Fruit fly (Drosophila melanogaster) whole organism, prepupa: ENCODE data around the gene lark.

ENCODE experiments used
- Blimp-1 ChIP-seq: fragments of 200-800 bp; sonication (Bioruptor generic); optimal IDR thresholded peaks from 3 replicates; lab custom pipeline; 2017; ENCODE audit warnings: missing biosample characterization, missing genetic modification characterization, mild to moderate bottlenecking, moderate library complexity, missing genetic modification reagents
- CG10631 ChIP-seq: fragments of 200-800 bp; sonication (Bioruptor generic); optimal IDR thresholded peaks from 2 replicates; lab custom pipeline; 2016; ENCODE audit warnings: missing biosample characterization, missing genetic modification characterization
- CG10669 ChIP-seq: fragments of 200-800 bp; sonication (Bioruptor generic); optimal IDR thresholded peaks from 3 replicates; lab custom pipeline; 2018; ENCODE audit warnings: missing biosample characterization, mild to moderate bottlenecking, missing genetic modification characterization, moderate library complexity
- CG11294 ChIP-seq: fragments of 200-800 bp; sonication (Bioruptor generic); IDR thresholded peaks from 2 replicates; pipeline ENCODE4 v1.3.6; 2022; ENCODE audit warnings: missing biosample characterization, missing genetic modification characterization
- CG11902 ChIP-seq: fragments of 200-800 bp; sonication (Bioruptor generic); optimal IDR thresholded peaks from 3 replicates; lab custom pipeline; 2016; ENCODE audit warnings: missing biosample characterization, missing genetic modification characterization
- CG15336 ChIP-seq: fragments of 200-800 bp; sonication (Bioruptor generic); IDR thresholded peaks from 2 replicates; pipeline ENCODE4 v1.3.6; 2022; ENCODE audit warnings: missing biosample characterization, missing genetic modification characterization
- CG1621 ChIP-seq: fragments of 200-800 bp; sonication (Bioruptor generic); optimal IDR thresholded peaks from 3 replicates; lab custom pipeline; 2018; ENCODE audit warnings: missing biosample characterization, mild to moderate bottlenecking, missing genetic modification characterization
- CG3032 ChIP-seq: fragments of 200-800 bp; optimal IDR thresholded peaks from 2 replicates; lab custom pipeline; 2019; ENCODE audit warnings: missing biosample characterization, mild to moderate bottlenecking, missing genetic modification characterization, moderate library complexity
- CG31627 ChIP-seq: fragments of 200-800 bp; sonication (Bioruptor generic); optimal IDR thresholded peaks from 3 replicates; lab custom pipeline; 2016; ENCODE audit warnings: missing biosample characterization, missing genetic modification characterization
- CG32006 ChIP-seq: fragments of 200-800 bp; sonication (Bioruptor generic); optimal IDR thresholded peaks from 3 replicates; lab custom pipeline; 2017; ENCODE audit warnings: missing biosample characterization, mild to moderate bottlenecking, missing genetic modification characterization
- CG34406 ChIP-seq: fragments of 200-800 bp; sonication (Bioruptor generic); optimal IDR thresholded peaks from 3 replicates; lab custom pipeline; 2016; ENCODE audit warnings: missing biosample characterization, missing genetic modification characterization
- CG3919 ChIP-seq: fragments of 200-800 bp; sonication (Bioruptor generic); optimal IDR thresholded peaks from 3 replicates; lab custom pipeline; 2016; ENCODE audit warnings: missing biosample characterization, missing genetic modification characterization
- CG4318 ChIP-seq: fragments of 200-800 bp; sonication (Bioruptor generic); optimal IDR thresholded peaks from 3 replicates; lab custom pipeline; 2017; ENCODE audit warnings: missing biosample characterization, mild to moderate bottlenecking, missing genetic modification characterization
- CG6163 ChIP-seq: fragments of 200-800 bp; sonication (Bioruptor generic); IDR thresholded peaks from 3 replicates; pipeline ENCODE4 v1.3.6; 2022; ENCODE audit warnings: missing biosample characterization, missing genetic modification characterization
- CG6276 ChIP-seq: fragments of 200-800 bp; sonication (Bioruptor generic); optimal IDR thresholded peaks from 2 replicates; lab custom pipeline; 2017; ENCODE audit warnings: missing biosample characterization, mild to moderate bottlenecking, missing genetic modification characterization
- CG6792 ChIP-seq: fragments of 200-800 bp; sonication (Bioruptor generic); optimal IDR thresholded peaks from 3 replicates; lab custom pipeline; 2016; ENCODE audit warnings: missing biosample characterization, missing genetic modification characterization
- CG6808 ChIP-seq: fragments of 200-800 bp; sonication (Bioruptor generic); optimal IDR thresholded peaks from 3 replicates; lab custom pipeline; 2017; ENCODE audit warnings: missing biosample characterization, missing genetic modification characterization, mild to moderate bottlenecking, moderate library complexity, missing genetic modification reagents
- CG6854 ChIP-seq: fragments of 200-800 bp; sonication (Bioruptor generic); optimal IDR thresholded peaks from 2 replicates; lab custom pipeline; 2017; ENCODE audit warnings: missing biosample characterization, mild to moderate bottlenecking, missing genetic modification characterization
- CG8119 ChIP-seq: fragments of 200-800 bp; sonication (Bioruptor generic); IDR thresholded peaks from 3 replicates; pipeline ENCODE4 v1.3.6; 2022; ENCODE audit warnings: missing biosample characterization, missing genetic modification characterization
- CG8632 ChIP-seq: fragments of 200-800 bp; sonication (Bioruptor generic); optimal IDR thresholded peaks from 3 replicates; lab custom pipeline; 2016; ENCODE audit warnings: missing biosample characterization, missing genetic modification characterization
- CG9139 ChIP-seq: fragments of 200-800 bp; sonication (Bioruptor generic); optimal IDR thresholded peaks from 3 replicates; lab custom pipeline; 2017; ENCODE audit warnings: missing biosample characterization, mild to moderate bottlenecking, missing genetic modification characterization
- Eip75B ChIP-seq: fragments of 200-800 bp; sonication (Bioruptor generic); optimal IDR thresholded peaks from 3 replicates; lab custom pipeline; 2016; ENCODE audit warnings: missing biosample characterization, missing genetic modification characterization
- Eip78C ChIP-seq: fragments of 200-800 bp; sonication (Bioruptor generic); peaks from one replicate; lab custom pipeline; 2016; ENCODE audit warnings: missing biosample characterization, missing genetic modification characterization
- Eip93F ChIP-seq: fragments of 200-800 bp; sonication (Bioruptor generic); optimal IDR thresholded peaks from 2 replicates; lab custom pipeline; 2016; ENCODE audit warnings: missing biosample characterization, mild to moderate bottlenecking, missing genetic modification characterization
- Ets21C ChIP-seq: fragments of 200-800 bp; sonication (Bioruptor generic); optimal IDR thresholded peaks from 3 replicates; lab custom pipeline; 2016; ENCODE audit warnings: missing biosample characterization, missing genetic modification characterization
- Ets96B ChIP-seq: fragments of 200-800 bp; optimal IDR thresholded peaks from 2 replicates; lab custom pipeline; 2019; ENCODE audit warnings: missing biosample characterization, mild to moderate bottlenecking, missing genetic modification characterization, moderate library complexity
- Gug ChIP-seq: fragments of 200-800 bp; sonication (Bioruptor generic); IDR thresholded peaks from 2 replicates; pipeline ENCODE4 v1.3.6; 2022; ENCODE audit warnings: missing biosample characterization, missing genetic modification characterization
- Hr38 ChIP-seq: sonication (Bioruptor generic); optimal IDR thresholded peaks from 2 replicates; lab custom pipeline; 2016; ENCODE audit warnings: missing biosample characterization, missing genetic modification characterization
- Hr39 ChIP-seq: fragments of 200-800 bp; sonication (Bioruptor generic); optimal IDR thresholded peaks from 2 replicates; lab custom pipeline; 2016; ENCODE audit warnings: missing biosample characterization, missing genetic modification characterization
- Hr4 ChIP-seq: fragments of 200-800 bp; sonication (Bioruptor generic); optimal IDR thresholded peaks from 3 replicates; lab custom pipeline; 2016; ENCODE audit warnings: missing biosample characterization, missing genetic modification characterization
- Met ChIP-seq: fragments of 200-800 bp; sonication (Bioruptor generic); optimal IDR thresholded peaks from 3 replicates; lab custom pipeline; 2016; ENCODE audit warnings: missing biosample characterization, missing genetic modification characterization
- OdsH ChIP-seq: fragments of 200-800 bp; sonication (Bioruptor generic); optimal IDR thresholded peaks from 3 replicates; lab custom pipeline; 2016; ENCODE audit warnings: missing biosample characterization, missing genetic modification characterization
- Smox ChIP-seq: fragments of 200-800 bp; sonication (Bioruptor generic); optimal IDR thresholded peaks from 3 replicates; lab custom pipeline; 2016; ENCODE audit warnings: missing biosample characterization, missing genetic modification characterization
- Sox102F ChIP-seq: fragments of 200-800 bp; sonication (Bioruptor generic); optimal IDR thresholded peaks from 2 replicates; lab custom pipeline; 2016; ENCODE audit warnings: missing biosample characterization, mild to moderate bottlenecking, missing genetic modification characterization
- Sox14 ChIP-seq: fragments of 200-800 bp; sonication (Bioruptor generic); optimal IDR thresholded peaks from 3 replicates; lab custom pipeline; 2016; ENCODE audit warnings: missing biosample characterization, missing genetic modification characterization
- Sox15 ChIP-seq: fragments of 200-800 bp; sonication (Bioruptor generic); optimal IDR thresholded peaks from 3 replicates; lab custom pipeline; 2016; ENCODE audit warnings: missing biosample characterization, missing genetic modification characterization
- achi ChIP-seq: fragments of 200-800 bp; sonication (Bioruptor generic); optimal IDR thresholded peaks from 3 replicates; lab custom pipeline; 2016; ENCODE audit warnings: missing biosample characterization, missing genetic modification characterization
- cyc ChIP-seq: fragments of 200-800 bp; sonication (Bioruptor generic); optimal IDR thresholded peaks from 3 replicates; lab custom pipeline; 2016; ENCODE audit warnings: missing biosample characterization, missing genetic modification characterization
- dsx ChIP-seq: fragments of 200-800 bp; optimal IDR thresholded peaks from 3 replicates; lab custom pipeline; 2019; ENCODE audit warnings: missing biosample characterization, mild to moderate bottlenecking, missing genetic modification characterization, moderate library complexity; ENCODE audit not compliant: poor library complexity, severe bottlenecking
- eg ChIP-seq: fragments of 200-800 bp; sonication (Bioruptor generic); IDR thresholded peaks from 3 replicates; pipeline ENCODE4 v1.3.6; 2022; ENCODE audit warnings: missing biosample characterization, missing genetic modification characterization
- esn ChIP-seq: fragments of 200-800 bp; sonication (Bioruptor generic); optimal IDR thresholded peaks from 2 replicates; lab custom pipeline; 2016; ENCODE audit warnings: missing biosample characterization, mild to moderate bottlenecking, missing genetic modification characterization, moderate library complexity
- fd59A ChIP-seq: fragments of 200-800 bp; sonication (Bioruptor generic); optimal IDR thresholded peaks from 2 replicates; lab custom pipeline; 2017; ENCODE audit warnings: missing biosample characterization, mild to moderate bottlenecking, missing genetic modification characterization, missing genetic modification reagents
- fd85E ChIP-seq: fragments of 200-800 bp; sonication (Bioruptor generic); optimal IDR thresholded peaks from 3 replicates; lab custom pipeline; 2016; ENCODE audit warnings: missing biosample characterization, missing genetic modification characterization
- fkh ChIP-seq: fragments of 200-800 bp; sonication (Bioruptor generic); optimal IDR thresholded peaks from 3 replicates; lab custom pipeline; 2017; ENCODE audit warnings: missing biosample characterization, mild to moderate bottlenecking, missing genetic modification characterization, moderate library complexity
- lz ChIP-seq: fragments of 200-800 bp; sonication (Bioruptor generic); optimal IDR thresholded peaks from 3 replicates; lab custom pipeline; 2016; ENCODE audit warnings: missing biosample characterization, missing genetic modification characterization
- net ChIP-seq: fragments of 200-800 bp; sonication (Bioruptor generic); optimal IDR thresholded peaks from 3 replicates; lab custom pipeline; 2016; ENCODE audit warnings: missing biosample characterization, missing genetic modification characterization
- pdm3 ChIP-seq: fragments of 200-800 bp; sonication (Bioruptor generic); optimal IDR thresholded peaks from 3 replicates; lab custom pipeline; 2016; ENCODE audit warnings: missing biosample characterization, missing genetic modification characterization
- salr ChIP-seq, 2 experiments: fragments of 200-800 bp; sonication (Bioruptor generic); optimal IDR thresholded peaks; 3 replicates each; lab custom pipeline; 2016 to 2018; ENCODE audit warnings: missing biosample characterization in 2 of 2, missing genetic modification characterization in 2 of 2, mild to moderate bottlenecking in 1 of 2
- ss ChIP-seq, 2 experiments: fragments of 200-800 bp; sonication (Bioruptor generic); optimal IDR thresholded peaks; 2 replicates in 1 of 2; 3 replicates in 1 of 2; lab custom pipeline; 2017 to 2018; ENCODE audit warnings: mild to moderate bottlenecking in 2 of 2, missing biosample characterization in 2 of 2, missing genetic modification characterization in 2 of 2, moderate library complexity in 1 of 2
- svp ChIP-seq: fragments of 200-800 bp; sonication (Bioruptor generic); peaks from one replicate; lab custom pipeline; 2016; ENCODE audit warnings: missing biosample characterization, missing genetic modification characterization
- topi ChIP-seq: fragments of 200-800 bp; sonication (Bioruptor generic); optimal IDR thresholded peaks from 3 replicates; lab custom pipeline; 2016; ENCODE audit warnings: missing biosample characterization, missing genetic modification characterization
- vri ChIP-seq: fragments of 200-800 bp; sonication (Bioruptor generic); optimal IDR thresholded peaks from 3 replicates; lab custom pipeline; 2016; ENCODE audit warnings: missing biosample characterization, mild to moderate bottlenecking, missing genetic modification characterization

lark gene

DNA sequence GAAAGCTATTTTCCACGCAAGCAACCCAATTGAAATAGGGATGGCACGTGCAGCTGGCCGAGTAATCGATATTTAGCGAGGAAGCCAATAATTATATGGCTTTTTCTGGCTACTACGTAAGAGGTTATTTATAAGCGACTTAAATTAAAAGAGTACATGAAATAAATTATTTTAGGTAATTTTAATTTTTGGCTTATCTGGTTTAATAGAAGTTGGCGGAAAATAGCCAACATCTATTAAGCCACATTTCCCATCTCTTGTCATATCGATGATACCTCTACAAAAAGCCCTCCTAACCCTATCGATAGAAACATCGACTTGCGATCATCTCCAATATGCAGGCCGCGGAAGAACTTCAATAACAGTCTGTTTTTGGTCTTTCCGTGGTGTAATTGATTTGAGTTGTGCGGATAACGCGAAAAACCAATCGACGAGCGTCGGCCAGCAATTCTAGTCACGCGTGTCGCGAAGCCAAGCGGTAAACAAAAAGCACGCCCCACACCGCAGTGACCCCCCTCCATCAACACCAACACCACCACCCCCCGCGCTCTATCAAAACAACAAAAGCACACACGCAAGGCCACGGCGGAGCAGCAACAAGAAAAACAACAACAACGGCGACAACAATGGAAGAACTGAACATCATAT is 9.0 kb downstream of the lark start, which contains the start of the genes Srp19 and qm:
Srp19 (minus strand) TSS at position 51 of the 648 bp plus-strand sequence.
qm (plus strand) TSS at position 330 of the 648 bp plus-strand sequence.
- TF ChIP-seq salr (GFP tag; optimal IDR thresholded peaks at IDR 0.05; lab: Kevin White, UChicago) (no peak), CG10669 (GFP tag; lab: Kevin White, UChicago) (no peak), Sox14 (GFP tag; lab: Kevin White, UChicago) (peak; percentile 41), lz (GFP tag; lab: Kevin White, UChicago) (peak; percentile 66), CG11902 (GFP tag; lab: Kevin White, UChicago) (no peak), Sox102F (GFP tag; lab: Kevin White, UChicago) (no peak), topi (GFP tag; lab: Kevin White, UChicago) (peak; percentile 38), Eip75B (GFP tag; lab: Kevin White, UChicago) (peak; percentile 54), CG3919 (GFP tag; lab: Kevin White, UChicago) (peak; percentile 38), Hr39 (GFP tag; lab: Kevin White, UChicago) (peak; percentile 31), fd59A (GFP tag; lab: Kevin White, UChicago) (no peak), pdm3 (no peak), CG8632 (GFP tag; lab: Kevin White, UChicago) (no peak), CG6163 (no peak; the same call in 2 of the 3 replicates), vri (GFP tag; lab: Kevin White, UChicago) (no peak), CG10631 (GFP tag; lab: Kevin White, UChicago) (peak; percentile 60), CG1621 (tag; lab: Kevin White, UChicago) (peak; percentile 35), Smox (GFP tag; lab: Kevin White, UChicago) (no peak), OdsH (no peak), Hr4 (GFP tag; lab: Kevin White, UChicago) (no peak), CG4318 (GFP tag; lab: Kevin White, UChicago) (no peak), esn (GFP tag; lab: Kevin White, UChicago) (peak; percentile 66), Ets96B (tag; lab: Kevin White, UChicago) (no peak), CG8119 (peak; percentile 52; the same call in 1 of the 3 replicates), Eip93F (GFP tag; lab: Kevin White, UChicago) (peak; percentile 63), CG6792 (GFP tag; lab: Kevin White, UChicago) (peak; percentile 5), CG11294 (GFP tag; lab: Robert Waterston, UW) (no peak), Met (no peak), CG3032 (peak; percentile 33), CG32006 (GFP tag; lab: Kevin White, UChicago) (peak; percentile 15), svp (GFP tag; lab: Kevin White, UChicago) (no peak), Hr38 (GFP tag; lab: Kevin White, UChicago) (no peak), Blimp-1 (GFP tag; lab: Kevin White, UChicago) (no peak), CG34406 (GFP tag; lab: Kevin White, UChicago) (no peak), CG6276 (GFP tag; lab: Kevin White, UChicago) (no peak), ss (GFP tag; optimal IDR thresholded peaks at IDR 0.05; lab: Kevin White, UChicago) (peak; percentile 67 to 90), fd85E (GFP tag; lab: Kevin White, UChicago) (no peak), fkh (GFP tag; lab: Kevin White, UChicago) (peak; percentile 74), Eip78C (peak; percentile 52), Sox15 (no peak), cyc (GFP tag; lab: Kevin White, UChicago) (peak; percentile 23), achi (GFP tag; lab: Kevin White, UChicago) (peak; percentile 1), net (GFP tag; lab: Kevin White, UChicago) (no peak), CG15336 (GFP tag; lab: Robert Waterston, UW) (no peak), Ets21C (GFP tag; lab: Kevin White, UChicago) (no peak), CG6854 (GFP tag; lab: Kevin White, UChicago) (peak; percentile 65), dsx (GFP tag; lab: Kevin White, UChicago) (peak; percentile 37), eg (GFP tag; lab: Robert Waterston, UW) (no peak; the same call in 2 of the 3 replicates), CG31627 (peak; percentile 50), Gug (GFP tag; lab: Robert Waterston, UW) (no peak), CG9139 (GFP tag; lab: Kevin White, UChicago) (peak; percentile 33), CG6808 (GFP tag; lab: Kevin White, UChicago) (no peak)
